Worm (Caenorhabditis elegans): ENCODE data around the gene Y71H2B.4.

The Y71H2B.4 gene

ce11 chrIII:2641659-2642058 lies 22.9 kb downstream of the Y71H2B.4 start:
- no peak for TF ChIP-seq lin-35 (GFP tag; optimal IDR thresholded peaks at IDR 0.05)
- TF ChIP-seq nhr-28 (tag; optimal IDR thresholded peaks at IDR 0.05) = no peak
- no peak for TF ChIP-seq efl-3 (GFP tag; optimal IDR thresholded peaks at IDR 0.05)
- no peak for TF ChIP-seq egl-27 (tag; optimal IDR thresholded peaks at IDR 0.05)
- no peak for TF ChIP-seq ceh-90 (tag; optimal IDR thresholded peaks at IDR 0.05)
- no peak for TF ChIP-seq lin-15B (tag; optimal IDR thresholded peaks at IDR 0.05)
- no peak for TF ChIP-seq dsc-1 (tag; optimal IDR thresholded peaks at IDR 0.05)
- TF ChIP-seq xbp-1 (tag; optimal IDR thresholded peaks at IDR 0.05) = no peak
- no peak for TF ChIP-seq nhr-84 (tag; optimal IDR thresholded peaks at IDR 0.05)
- TF ChIP-seq unc-30 (tag; optimal IDR thresholded peaks at IDR 0.05) = no peak

ce11 chrIII:2647194-2647925 lies 28.6 kb downstream of the Y71H2B.4 start:
- TF ChIP-seq unc-62 (GFP tag; optimal IDR thresholded peaks at IDR 0.05) (no peak), zip-4 (GFP tag; optimal IDR thresholded peaks at IDR 0.05) (no peak), efl-1 (optimal IDR thresholded peaks at IDR 0.05) (no peak), efl-1 (GFP tag; optimal IDR thresholded peaks at IDR 0.05 in 1 of 2) (no peak), lin-14 (GFP tag; optimal IDR thresholded peaks at IDR 0.05) (peak; percentile 39), ces-1 (GFP tag; optimal IDR thresholded peaks at IDR 0.05) (no peak), nhr-77 (tag; optimal IDR thresholded peaks at IDR 0.05) (no peak), mep-1 (tag; optimal IDR thresholded peaks at IDR 0.05) (no peak), ceh-90 (tag; optimal IDR thresholded peaks at IDR 0.05) (no peak), nhr-85 (tag) (peak; percentile 47), nhr-11 (tag; optimal IDR thresholded peaks at IDR 0.05) (no peak), hpl-2 (GFP tag; optimal IDR thresholded peaks at IDR 0.05) (no peak), rnt-1 (tag; optimal IDR thresholded peaks at IDR 0.05) (peak; percentile 28), zag-1 (tag; optimal IDR thresholded peaks at IDR 0.05) (no peak), dsc-1 (tag; optimal IDR thresholded peaks at IDR 0.05) (no peak), lsy-2 (tag; optimal IDR thresholded peaks at IDR 0.05) (peak in 1 of 2 experiments; percentile 18), hlh-4 (tag; optimal IDR thresholded peaks at IDR 0.05) (no peak), lin-35 (GFP tag; optimal IDR thresholded peaks at IDR 0.05) (no peak), unc-86 (tag; optimal IDR thresholded peaks at IDR 0.05) (no peak), sptf-1 (tag; optimal IDR thresholded peaks at IDR 0.05) (no peak), egl-27 (tag; optimal IDR thresholded peaks at IDR 0.05) (no peak), ceh-82 (tag; optimal IDR thresholded peaks at IDR 0.05) (no peak), elt-3 (tag; optimal IDR thresholded peaks at IDR 0.05) (peak in 4 of 6 experiments; percentile 40 to 65 (median 44)), Y116A8C.19 (tag; optimal IDR thresholded peaks at IDR 0.05; ENCODE audit: borderline replicate concordance) (no peak), sox-4 (tag; optimal IDR thresholded peaks at IDR 0.05) (no peak), nhr-47 (tag; optimal IDR thresholded peaks at IDR 0.05) (no peak), blmp-1 (tag; optimal IDR thresholded peaks at IDR 0.05) (peak; percentile 73)

- TF ChIP-seq sox-4 (tag; optimal IDR thresholded peaks at IDR 0.05) (no peak), ama-1 (optimal IDR thresholded peaks at IDR 0.05) (no peak), pax-3 (tag; optimal IDR thresholded peaks at IDR 0.05) (no peak), mdl-1 (tag; optimal IDR thresholded peaks at IDR 0.05) (no peak), nhr-77 (tag; optimal IDR thresholded peaks at IDR 0.05) (no peak), mep-1 (tag; optimal IDR thresholded peaks at IDR 0.05) (peak; percentile 18), ceh-88 (GFP tag; IDR thresholded peaks at IDR 0.05) (no peak), tbx-2 (tag; optimal IDR thresholded peaks at IDR 0.05) (no peak), F16B12.6 (tag; optimal IDR thresholded peaks at IDR 0.05) (no peak), C34B4.2 (tag; optimal IDR thresholded peaks at IDR 0.05) (no peak), xbp-1 (tag; optimal IDR thresholded peaks at IDR 0.05) (no peak), zag-1 (tag; optimal IDR thresholded peaks at IDR 0.05) (no peak), isw-1 (GFP tag; IDR thresholded peaks at IDR 0.05) (no peak), unc-98 (GFP tag; IDR thresholded peaks at IDR 0.05) (no peak), alr-1 (tag; optimal IDR thresholded peaks at IDR 0.05; ENCODE audit: borderline replicate concordance) (no peak), ceh-90 (tag; optimal IDR thresholded peaks at IDR 0.05) (no peak), egl-27 (tag; optimal IDR thresholded peaks at IDR 0.05) (no peak), sup-37 (GFP tag; optimal IDR thresholded peaks at IDR 0.05) (no peak), pqm-1 (tag; optimal IDR thresholded peaks at IDR 0.05) (no peak), elt-2 (tag; optimal IDR thresholded peaks at IDR 0.05) (no peak), fkh-8 (tag; optimal IDR thresholded peaks at IDR 0.05) (no peak), unc-130 (tag; optimal IDR thresholded peaks at IDR 0.05) (no peak), ztf-11 (tag; optimal IDR thresholded peaks at IDR 0.05) (no peak), dpl-1 (GFP tag; optimal IDR thresholded peaks at IDR 0.05) (no peak), nhr-47 (tag; optimal IDR thresholded peaks at IDR 0.05) (no peak)
Observed at ce11 chrIII:2651519-2651918, 32.8 kb downstream of the Y71H2B.4 start.

Data from whole organism, L1 larva.